Worm (Caenorhabditis elegans) whole organism, young adult: ENCODE results near the gene str-97.

Source experiments
- B0019.2 ChIP-seq: fragments of 200-800 bp; sonication (Bioruptor generic); conservative IDR thresholded peaks from 2 replicates; pipeline ENCODE4 v1.3.6; 2022; ENCODE audit warnings: missing genetic modification reagents, missing genetic modification characterization, missing compliant biosample characterization
- B0035.1 ChIP-seq: sonication (generic microtip); optimal IDR thresholded peaks from 2 replicates; lab custom pipeline; 2016; ENCODE audit warnings: missing genetic modification characterization, mild to moderate bottlenecking, missing compliant biosample characterization, missing genotype, missing genetic modification reagents
- C17E4.6 ChIP-seq: fragments of 200-800 bp; sonication (Bioruptor generic); IDR thresholded peaks from 2 replicates; pipeline ENCODE4 v1.3.6; 2022; ENCODE audit warnings: missing genetic modification reagents, missing genetic modification characterization, missing compliant biosample characterization
- D2030.7 ChIP-seq: fragments of 200-800 bp; sonication (Bioruptor generic); IDR thresholded peaks from 2 replicates; pipeline ENCODE4 v1.3.6; 2022; ENCODE audit warnings: missing genetic modification reagents, missing genetic modification characterization, missing compliant biosample characterization
- F10E7.11 ChIP-seq: sonication (generic microtip); optimal IDR thresholded peaks from 2 replicates; lab custom pipeline; 2017; ENCODE audit warnings: mild to moderate bottlenecking, missing genetic modification characterization, moderate library complexity, missing compliant biosample characterization
- F22D6.2 ChIP-seq: sonication (generic microtip); optimal IDR thresholded peaks from 2 replicates; lab custom pipeline; 2016; ENCODE audit warnings: mild to moderate bottlenecking, missing genetic modification characterization, missing compliant biosample characterization
- F49E8.2 ChIP-seq: sonication (generic microtip); optimal IDR thresholded peaks from 3 replicates; lab custom pipeline; 2017; ENCODE audit warnings: missing genetic modification characterization, mild to moderate bottlenecking, missing compliant biosample characterization, antibody characterized with exemption, moderate library complexity; ENCODE audit not compliant: insufficient read depth
- K12H6.12 ChIP-seq: fragments of 200-800 bp; sonication (Bioruptor generic); optimal IDR thresholded peaks from 2 replicates; lab custom pipeline; 2018; ENCODE audit warnings: mild to moderate bottlenecking, missing genetic modification characterization, missing compliant biosample characterization
- Y53F4B.3 ChIP-seq: fragments of 200-800 bp; sonication (Bioruptor generic); IDR thresholded peaks from 2 replicates; pipeline ENCODE4 v1.3.6; 2022; ENCODE audit warnings: missing genetic modification reagents, missing genetic modification characterization, missing compliant biosample characterization
- Y67H2A.10 ChIP-seq: fragments of 200-800 bp; sonication (Bioruptor generic); conservative IDR thresholded peaks from 2 replicates; pipeline ENCODE4 v1.3.6; 2022; ENCODE audit warnings: missing genetic modification reagents, missing genetic modification characterization, missing compliant biosample characterization
- ZK185.1 ChIP-seq: sonication (generic microtip); optimal IDR thresholded peaks from 2 replicates; lab custom pipeline; 2016; ENCODE audit warnings: mild to moderate bottlenecking, missing genetic modification characterization, missing compliant biosample characterization; ENCODE audit not compliant: poor library complexity, severe bottlenecking
- aptf-2 ChIP-seq: fragments of 200-800 bp; sonication (Bioruptor generic); conservative IDR thresholded peaks from 2 replicates; pipeline ENCODE4 v1.3.6; 2022; ENCODE audit warnings: missing genetic modification reagents, missing genetic modification characterization, missing compliant biosample characterization
- athp-1 ChIP-seq: sonication (generic microtip); optimal IDR thresholded peaks from 2 replicates; lab custom pipeline; 2017; ENCODE audit warnings: mild to moderate bottlenecking, missing genetic modification characterization, missing compliant biosample characterization
- cebp-1 ChIP-seq, 2 experiments: fragments of 200-800 bp in 1 of 2; sonication (Bioruptor generic) in 1 of 2; sonication (generic microtip) in 1 of 2; IDR thresholded peaks in 1 of 2; optimal IDR thresholded peaks in 1 of 2; 2 replicates each; pipeline versions ENCODE4 v1.3.6 to Lab custom; 2017 to 2022; ENCODE audit warnings: missing compliant biosample characterization in 2 of 2, missing genetic modification characterization in 2 of 2, mild to moderate bottlenecking in 1 of 2, missing genetic modification reagents in 1 of 2, moderate library complexity in 1 of 2
- ceh-40 ChIP-seq: fragments of 200-800 bp; sonication (Bioruptor generic); IDR thresholded peaks from 2 replicates; pipeline ENCODE4 v1.3.6; 2022; ENCODE audit warnings: missing genetic modification characterization, missing compliant biosample characterization
- chd-7 ChIP-seq: sonication (generic microtip); optimal IDR thresholded peaks from 2 replicates; lab custom pipeline; 2016; ENCODE audit warnings: mild to moderate bottlenecking, missing genetic modification characterization, moderate library complexity, missing compliant biosample characterization
- die-1 ChIP-seq: sonication (generic microtip); optimal IDR thresholded peaks from 2 replicates; lab custom pipeline; 2016; ENCODE audit warnings: missing genotype, mild to moderate bottlenecking, missing genetic modification characterization, missing compliant biosample characterization
- dox-1 ChIP-seq: fragments of 200-800 bp; sonication (Bioruptor generic); IDR thresholded peaks from 2 replicates; pipeline ENCODE4 v1.3.6; 2022; ENCODE audit warnings: missing genetic modification reagents, missing genetic modification characterization, missing compliant biosample characterization
- dpff-1 ChIP-seq: sonication (generic microtip); optimal IDR thresholded peaks from 2 replicates; lab custom pipeline; 2017; ENCODE audit warnings: mild to moderate bottlenecking, missing genetic modification characterization, missing compliant biosample characterization
- lag-1 ChIP-seq: fragments of 200-800 bp; sonication (Bioruptor generic); IDR thresholded peaks from 2 replicates; pipeline ENCODE4 v1.3.6; 2022; ENCODE audit warnings: missing genetic modification reagents, missing genetic modification characterization, missing compliant biosample characterization
- lin-26 ChIP-seq: fragments of 200-800 bp; sonication (Bioruptor generic); IDR thresholded peaks from 2 replicates; pipeline ENCODE4 v1.3.6; 2022; ENCODE audit warnings: missing genetic modification reagents, missing genetic modification characterization, missing compliant biosample characterization
- madf-6 ChIP-seq: fragments of 200-800 bp; sonication (Bioruptor generic); IDR thresholded peaks from 2 replicates; pipeline ENCODE4 v1.3.6; 2022; ENCODE audit warnings: missing genetic modification reagents, missing genetic modification characterization, missing compliant biosample characterization
- madf-8 ChIP-seq: fragments of 200-800 bp; sonication (Bioruptor generic); conservative IDR thresholded peaks from 2 replicates; pipeline ENCODE4 v1.3.6; 2022; ENCODE audit warnings: missing genetic modification reagents, missing genetic modification characterization, missing compliant biosample characterization
- nfya-1 ChIP-seq: sonication (generic microtip); optimal IDR thresholded peaks from 2 replicates; lab custom pipeline; 2017; ENCODE audit warnings: antibody characterized with exemption, missing compliant biosample characterization, missing genetic modification characterization, borderline replicate concordance; ENCODE audit not compliant: insufficient read depth
- pbrm-1 ChIP-seq: fragments of 200-800 bp; sonication (Bioruptor generic); IDR thresholded peaks from 2 replicates; pipeline ENCODE4 v1.3.6; 2022; ENCODE audit warnings: missing genetic modification reagents, missing genetic modification characterization, missing compliant biosample characterization
- rcor-1 ChIP-seq: fragments of 200-800 bp; sonication (Bioruptor generic); IDR thresholded peaks from 2 replicates; pipeline ENCODE4 v1.3.6; 2022; ENCODE audit warnings: missing genetic modification reagents, missing genetic modification characterization, missing compliant biosample characterization
- repo-1 ChIP-seq: sonication (generic microtip); optimal IDR thresholded peaks from 2 replicates; lab custom pipeline; 2017; ENCODE audit warnings: mild to moderate bottlenecking, missing genetic modification characterization, missing compliant biosample characterization
- snpc-4 ChIP-seq, 5 experiments: fragments of 150-350 bp in 1 of 5; sonication (generic microtip) in 4 of 5; optimal IDR thresholded peaks; 2 replicates each; lab custom pipeline; 2014 to 2018; ENCODE audit warnings: missing genetic modification characterization in 5 of 5, missing biosample characterization in 3 of 5, antibody characterized with exemption in 2 of 5, mild to moderate bottlenecking in 2 of 5, missing compliant biosample characterization in 2 of 5, missing genotype in 2 of 5, moderate library complexity in 2 of 5, missing genetic modification reagents in 1 of 5
- somi-1 ChIP-seq: fragments of 200-800 bp; sonication (Bioruptor generic); optimal IDR thresholded peaks from 2 replicates; lab custom pipeline; 2018; ENCODE audit warnings: mild to moderate bottlenecking, missing genetic modification characterization, missing compliant biosample characterization
- tbp1 ChIP-seq: fragments of 200-800 bp; sonication (Bioruptor generic); optimal IDR thresholded peaks from 2 replicates; lab custom pipeline; 2018; ENCODE audit warnings: mild to moderate bottlenecking, missing genetic modification characterization, missing compliant biosample characterization
- ztf-22 ChIP-seq: fragments of 200-800 bp; sonication (Bioruptor generic); optimal IDR thresholded peaks from 2 replicates; lab custom pipeline; 2018; ENCODE audit warnings: mild to moderate bottlenecking, missing genetic modification characterization, moderate library complexity, missing compliant biosample characterization

The str-97 gene

DNA sequence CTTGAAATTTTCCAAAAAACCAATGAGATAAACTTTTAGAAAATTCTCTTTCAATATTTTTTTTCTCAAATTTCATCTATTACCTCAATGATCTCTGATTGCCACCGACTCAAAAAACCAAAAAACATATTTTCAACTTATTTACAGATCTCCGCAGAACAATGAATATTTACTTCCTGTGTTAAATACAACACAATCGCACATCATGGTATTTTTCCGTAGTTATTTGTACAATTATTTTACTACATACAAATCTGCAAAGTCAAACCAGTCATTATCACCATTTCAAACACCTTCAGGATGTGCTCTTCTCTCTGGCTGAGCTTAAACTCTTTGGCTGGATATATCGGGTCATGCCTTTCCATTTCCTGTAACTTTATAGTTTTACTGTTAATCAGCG lies 10.9 kb upstream of the str-97 start, which contains the start of gene str-108:
str-108 (plus strand) TSS at position 301 of the 400 bp plus-strand sequence.
- TF ChIP-seq madf-8 (GFP tag; lab: Robert Waterston, UW) (no peak), ceh-40 (GFP tag; lab: Robert Waterston, UW) (no peak)
- TF ChIP-seq, all 124 proteins: peak for 0

DNA sequence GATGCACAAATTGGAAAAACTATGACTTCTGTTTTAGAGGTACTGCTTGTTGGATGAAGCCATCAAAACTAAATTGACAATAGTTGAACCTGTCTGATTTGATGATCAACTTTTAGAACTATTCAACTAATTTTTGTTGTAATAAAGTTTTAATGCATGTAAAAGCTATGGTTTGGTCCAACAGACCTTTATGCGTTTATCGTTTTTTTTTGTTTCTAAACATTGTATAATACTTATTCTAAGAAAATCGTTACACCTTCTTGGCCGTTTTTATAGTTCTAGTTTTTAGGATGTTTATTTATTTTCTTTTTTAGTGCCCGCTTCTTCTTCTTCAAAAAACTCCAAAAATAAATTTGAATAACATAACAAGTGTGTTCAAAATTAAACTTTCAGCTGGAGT lies 8.7 kb upstream of the str-97 start, which contains the start of gene F10A3.12:
F10A3.12 (plus strand) TSS at position 301 of the 400 bp plus-strand sequence.
- TF ChIP-seq rcor-1 (no peak), ztf-22 (no peak), cebp-1 (GFP tag; IDR thresholded peaks at IDR 0.05; lab: Robert Waterston, UW) (no peak), cebp-1 (tag; optimal IDR thresholded peaks at IDR 0.05; lab: Kevin White, UChicago) (no peak), repo-1 (no peak), Y53F4B.3 (GFP tag; lab: Robert Waterston, UW) (no peak), die-1 (tag; lab: Kevin White, UChicago) (no peak), F49E8.2 (tag; lab: Kevin White, UChicago) (no peak), B0035.1 (tag; lab: Kevin White, UChicago) (no peak), D2030.7 (GFP tag; lab: Robert Waterston, UW) (no peak), athp-1 (tag; lab: Kevin White, UChicago) (no peak), B0019.2 (GFP tag; lab: Robert Waterston, UW) (no peak), somi-1 (GFP tag; lab: Kevin White, UChicago) (no peak), aptf-2 (GFP tag; lab: Robert Waterston, UW) (no peak), pbrm-1 (no peak), F22D6.2 (tag; lab: Kevin White, UChicago) (no peak)
- TF ChIP-seq, all 124 proteins: peak for 0

DNA sequence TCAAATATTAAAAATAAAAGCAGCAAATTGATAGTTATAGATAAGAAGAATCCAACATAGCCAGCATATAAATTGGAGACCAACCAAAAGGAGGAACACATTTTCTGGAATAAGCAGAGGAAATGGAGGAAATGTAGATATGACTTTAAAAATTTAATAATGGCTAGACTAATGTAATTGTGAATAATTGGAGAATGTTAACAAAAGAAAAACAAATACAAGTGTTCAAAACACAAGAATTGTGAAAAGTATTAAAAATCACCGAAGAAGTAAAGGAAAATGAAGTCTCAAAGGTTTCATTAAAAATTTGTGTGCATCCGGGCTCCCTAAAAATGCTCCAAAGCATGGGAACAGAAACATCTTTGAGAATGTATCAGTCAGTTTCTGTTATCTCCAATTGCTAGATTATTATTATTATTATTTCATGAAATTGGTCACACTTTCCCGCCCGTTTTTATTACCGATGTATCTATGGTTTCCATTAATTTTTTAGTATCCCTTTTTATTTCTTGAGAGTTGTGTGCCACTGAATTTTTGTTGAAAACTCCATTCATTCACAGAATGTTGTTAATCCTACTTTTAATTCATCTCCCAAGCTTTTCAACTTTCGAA lies 7.2 kb upstream of the str-97 start, which contains the start of the genes str-109 and F10A3.11:
str-109 (minus strand) TSS at position 101 of the 612 bp plus-strand sequence.
F10A3.11 (plus strand) TSS at position 562 of the 612 bp plus-strand sequence.
- TF ChIP-seq Y67H2A.10 (GFP tag; lab: Robert Waterston, UW) (no peak), Y53F4B.3 (GFP tag; lab: Robert Waterston, UW) (no peak), F10E7.11 (tag; lab: Kevin White, UChicago) (no peak), madf-6 (GFP tag; lab: Robert Waterston, UW) (no peak), nfya-1 (tag; lab: Kevin White, UChicago) (no peak), die-1 (tag; lab: Kevin White, UChicago) (no peak), C17E4.6 (GFP tag; lab: Robert Waterston, UW) (no peak), dpff-1 (tag; lab: Kevin White, UChicago) (no peak), lin-26 (GFP tag; lab: Robert Waterston, UW) (no peak), lag-1 (no peak), tbp1 (no peak), ztf-22 (no peak), chd-7 (tag; lab: Kevin White, UChicago) (no peak), snpc-4 (GFP tag; optimal IDR thresholded peaks at IDR 0.05; lab: Kevin White, UChicago) (no peak), snpc-4 (tag; optimal IDR thresholded peaks at IDR 0.05; lab: Kevin White, UChicago) (no peak)

DNA sequence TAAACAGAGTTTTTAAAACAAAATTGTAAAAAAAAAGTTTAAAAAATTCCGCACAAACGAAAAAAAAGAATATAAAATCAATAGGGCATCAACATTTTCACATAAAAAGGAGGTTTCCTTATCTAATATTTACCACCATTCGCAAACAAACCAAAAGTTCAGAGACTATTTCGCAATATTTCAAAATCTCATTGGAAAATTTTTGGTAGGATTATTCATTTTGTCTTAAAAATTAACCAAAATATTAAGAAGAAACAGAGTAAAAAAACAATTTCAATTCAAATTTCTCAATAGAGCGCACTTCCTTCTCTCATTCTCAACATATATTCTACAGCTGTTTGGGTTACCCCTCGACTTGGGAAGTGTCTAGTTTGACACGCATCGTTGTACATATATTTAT lies 5.1 kb upstream of the str-97 start:
- TF ChIP-seq madf-8 (GFP tag; lab: Robert Waterston, UW): no peak
- TF ChIP-seq repo-1: no peak
- no peak for TF ChIP-seq ZK185.1 (tag; lab: Kevin White, UChicago)
- TF ChIP-seq cebp-1 (GFP tag; IDR thresholded peaks at IDR 0.05; lab: Robert Waterston, UW): peak; percentile 85
- TF ChIP-seq cebp-1 (tag; optimal IDR thresholded peaks at IDR 0.05; lab: Kevin White, UChicago): peak; percentile 96
- no peak for TF ChIP-seq K12H6.12
- TF ChIP-seq dox-1: no peak
